Fruit fly (Drosophila melanogaster) whole organism, embryonic: ENCODE data around the gene NELF-B.
A peak's percentile ranks its signal among the peaks of the same experiment; 100 is the strongest.

ENCODE experiments used
- B-H2 ChIP-seq: fragments of 200-800 bp; sonication (Bioruptor generic); optimal IDR thresholded peaks from 2 replicates; lab custom pipeline; 2018; ENCODE audit warnings: missing biosample characterization, mild to moderate bottlenecking, missing genetic modification characterization
- Blimp-1 ChIP-seq: fragments of 200-800 bp; sonication (Bioruptor generic); optimal IDR thresholded peaks from 3 replicates; lab custom pipeline; 2018; ENCODE audit warnings: missing biosample characterization, missing genetic modification characterization, mild to moderate bottlenecking, moderate library complexity, missing genetic modification reagents
- CG10462 ChIP-seq: fragments of 200-800 bp; sonication (Bioruptor generic); optimal IDR thresholded peaks from 2 replicates; lab custom pipeline; 2016; ENCODE audit warnings: missing biosample characterization, missing genetic modification characterization
- CG12219 ChIP-seq: fragments of 200-800 bp; sonication (Bioruptor generic); optimal IDR thresholded peaks from 3 replicates; lab custom pipeline; 2018; ENCODE audit warnings: missing biosample characterization, mild to moderate bottlenecking, missing genetic modification characterization
- CG12236 ChIP-seq: fragments of 200-800 bp; sonication (Bioruptor generic); optimal IDR thresholded peaks from 2 replicates; lab custom pipeline; 2016; ENCODE audit warnings: missing biosample characterization, missing genetic modification characterization
- CG15601 ChIP-seq: fragments of 200-800 bp; sonication (Bioruptor generic); optimal IDR thresholded peaks from 3 replicates; lab custom pipeline; 2019; ENCODE audit warnings: missing biosample characterization, mild to moderate bottlenecking, missing genetic modification characterization, moderate library complexity
- CG17385 ChIP-seq: fragments of 200-800 bp; sonication (Bioruptor generic); optimal IDR thresholded peaks from 3 replicates; lab custom pipeline; 2018; ENCODE audit warnings: missing biosample characterization, mild to moderate bottlenecking, missing genetic modification characterization
- CG2116 ChIP-seq: fragments of 200-800 bp; sonication (Bioruptor generic); optimal IDR thresholded peaks from 3 replicates; lab custom pipeline; 2018; ENCODE audit warnings: missing biosample characterization, mild to moderate bottlenecking, missing genetic modification characterization
- CG2712 ChIP-seq: fragments of 200-800 bp; optimal IDR thresholded peaks from 3 replicates; lab custom pipeline; 2019; ENCODE audit warnings: missing biosample characterization, mild to moderate bottlenecking, missing genetic modification characterization, moderate library complexity
- CG31365 ChIP-seq: fragments of 200-800 bp; sonication (Bioruptor generic); optimal IDR thresholded peaks from 2 replicates; lab custom pipeline; 2018; ENCODE audit warnings: missing biosample characterization, mild to moderate bottlenecking, missing genetic modification characterization
- CG3847 ChIP-seq: fragments of 200-800 bp; sonication (Bioruptor generic); IDR thresholded peaks from 2 replicates; pipeline ENCODE4 v1.3.6; 2022; ENCODE audit warnings: missing biosample characterization, missing genetic modification characterization
- CG4282 ChIP-seq: fragments of 200-800 bp; sonication (Bioruptor generic); optimal IDR thresholded peaks from 2 replicates; lab custom pipeline; 2016; ENCODE audit warnings: missing biosample characterization, missing genetic modification characterization
- CG4328 ChIP-seq: fragments of 200-800 bp; sonication (Bioruptor generic); optimal IDR thresholded peaks from 3 replicates; lab custom pipeline; 2017; ENCODE audit warnings: missing biosample characterization, missing genetic modification reagents, missing genetic modification characterization
- CG4854 ChIP-seq: fragments of 200-800 bp; sonication (Bioruptor generic); optimal IDR thresholded peaks from 2 replicates; lab custom pipeline; 2016; ENCODE audit warnings: missing biosample characterization, missing genetic modification characterization, inconsistent platforms
- CG5180 ChIP-seq: fragments of 200-800 bp; sonication (Bioruptor generic); optimal IDR thresholded peaks from 3 replicates; lab custom pipeline; 2017; ENCODE audit warnings: missing biosample characterization, missing genetic modification characterization, mild to moderate bottlenecking, moderate library complexity, missing genetic modification reagents
- CG6765 ChIP-seq: fragments of 200-800 bp; sonication (Bioruptor generic); optimal IDR thresholded peaks from 3 replicates; lab custom pipeline; 2017; ENCODE audit warnings: missing biosample characterization, mild to moderate bottlenecking, missing genetic modification characterization
- CG6813 ChIP-seq: fragments of 200-800 bp; sonication (Bioruptor generic); optimal IDR thresholded peaks from 2 replicates; lab custom pipeline; 2017; ENCODE audit warnings: missing biosample characterization, missing genetic modification characterization, mild to moderate bottlenecking, moderate library complexity, missing genetic modification reagents
- CG6854 ChIP-seq: fragments of 200-800 bp; sonication (Bioruptor generic); optimal IDR thresholded peaks from 3 replicates; lab custom pipeline; 2017; ENCODE audit warnings: missing biosample characterization, mild to moderate bottlenecking, missing genetic modification characterization
- CG7357 ChIP-seq: fragments of 200-800 bp; sonication (Bioruptor generic); IDR thresholded peaks from 3 replicates; pipeline ENCODE4 v1.3.6; 2022; ENCODE audit warnings: missing biosample characterization, missing genetic modification characterization
- CG7372 ChIP-seq: fragments of 200-800 bp; sonication (Bioruptor generic); IDR thresholded peaks from 2 replicates; pipeline ENCODE4 v1.3.6; 2022; ENCODE audit warnings: missing biosample characterization, missing genetic modification characterization
- CG7786 ChIP-seq: fragments of 200-800 bp; sonication (Bioruptor generic); optimal IDR thresholded peaks from 2 replicates; lab custom pipeline; 2016; ENCODE audit warnings: missing biosample characterization, missing genetic modification characterization
- CG9727 ChIP-seq: fragments of 200-800 bp; sonication (Bioruptor generic); optimal IDR thresholded peaks from 3 replicates; lab custom pipeline; 2017; ENCODE audit warnings: missing biosample characterization, mild to moderate bottlenecking, missing genetic modification characterization
- CG9932 ChIP-seq: fragments of 200-800 bp; sonication (Bioruptor generic); IDR thresholded peaks from 2 replicates; pipeline ENCODE4 v1.3.6; 2022; ENCODE audit warnings: missing biosample characterization, missing genetic modification characterization
- CkIIα-i1 ChIP-seq: fragments of 200-800 bp; sonication (Bioruptor generic); IDR thresholded peaks from 2 replicates; pipeline ENCODE4 v1.3.6; 2022; ENCODE audit warnings: missing biosample characterization, missing genetic modification characterization
- Dp ChIP-seq: fragments of 200-800 bp; sonication (Bioruptor generic); optimal IDR thresholded peaks from 2 replicates; lab custom pipeline; 2018; ENCODE audit warnings: missing biosample characterization, mild to moderate bottlenecking, missing genetic modification characterization, moderate library complexity
- ERR ChIP-seq: fragments of 200-800 bp; sonication (Bioruptor generic); optimal IDR thresholded peaks from 2 replicates; lab custom pipeline; 2016; ENCODE audit warnings: missing biosample characterization, missing genetic modification characterization
- Elba2 ChIP-seq: fragments of 200-800 bp; sonication (Bioruptor generic); optimal IDR thresholded peaks from 3 replicates; lab custom pipeline; 2016; ENCODE audit warnings: missing biosample characterization, missing genetic modification characterization
- Ets97D ChIP-seq: fragments of 200-800 bp; sonication (Bioruptor generic); optimal IDR thresholded peaks from 3 replicates; lab custom pipeline; 2016; ENCODE audit warnings: missing biosample characterization, missing genetic modification characterization
- H2.0 ChIP-seq: fragments of 200-800 bp; sonication (Bioruptor generic); IDR thresholded peaks from 2 replicates; pipeline ENCODE4 v1.3.6; 2022; ENCODE audit warnings: missing biosample characterization, missing genetic modification characterization
- HmgZ ChIP-seq: fragments of 200-800 bp; sonication (Bioruptor generic); optimal IDR thresholded peaks from 2 replicates; lab custom pipeline; 2018; ENCODE audit warnings: missing biosample characterization, mild to moderate bottlenecking, missing genetic modification characterization
- Hmr ChIP-seq: fragments of 200-800 bp; sonication (Bioruptor generic); optimal IDR thresholded peaks from 3 replicates; lab custom pipeline; 2017; ENCODE audit warnings: mild to moderate bottlenecking, missing biosample characterization, missing genetic modification reagents, missing genetic modification characterization
- Lhr ChIP-seq: fragments of 200-800 bp; sonication (Bioruptor generic); optimal IDR thresholded peaks from 3 replicates; lab custom pipeline; 2017; ENCODE audit warnings: mild to moderate bottlenecking, missing biosample characterization, missing genetic modification reagents, missing genetic modification characterization
- Lpt ChIP-seq: fragments of >200 bp; optimal IDR thresholded peaks from 2 replicates; lab custom pipeline; 2018; ENCODE audit warnings: missing biosample characterization, missing genetic modification characterization
- Poxn ChIP-seq: fragments of 200-800 bp; sonication (Bioruptor generic); IDR thresholded peaks from 2 replicates; pipeline ENCODE4 v1.3.6; 2022; ENCODE audit warnings: missing biosample characterization, missing genetic modification characterization
- Six4 ChIP-seq: fragments of 200-800 bp; sonication (Bioruptor generic); optimal IDR thresholded peaks from 2 replicates; lab custom pipeline; 2016; ENCODE audit warnings: missing biosample characterization, missing genetic modification characterization
- Ssrp ChIP-seq: fragments of 200-800 bp; sonication (Bioruptor generic); optimal IDR thresholded peaks from 2 replicates; lab custom pipeline; 2018; ENCODE audit warnings: missing biosample characterization, mild to moderate bottlenecking, missing genetic modification characterization, moderate library complexity
- chn ChIP-seq: fragments of 200-800 bp; sonication (Bioruptor generic); optimal IDR thresholded peaks from 2 replicates; lab custom pipeline; 2016; ENCODE audit warnings: missing biosample characterization, missing genetic modification characterization
- crp ChIP-seq, 2 experiments: fragments of 200-800 bp; sonication (Bioruptor generic); optimal IDR thresholded peaks; 2 replicates in 1 of 2; 3 replicates in 1 of 2; lab custom pipeline; 2017; ENCODE audit warnings: missing biosample characterization in 2 of 2, missing genetic modification characterization in 2 of 2, mild to moderate bottlenecking in 1 of 2, moderate library complexity in 1 of 2
- fd96Cb ChIP-seq: fragments of 200-800 bp; sonication (Bioruptor generic); optimal IDR thresholded peaks from 2 replicates; lab custom pipeline; 2018; ENCODE audit warnings: missing biosample characterization, mild to moderate bottlenecking, missing genetic modification characterization, moderate library complexity
- gro ChIP-seq: fragments of 200-800 bp; sonication (Bioruptor generic); optimal IDR thresholded peaks from 2 replicates; lab custom pipeline; 2016; ENCODE audit warnings: missing biosample characterization, missing genetic modification characterization
- jigr1 ChIP-seq: fragments of 200-800 bp; sonication (Bioruptor generic); IDR thresholded peaks from 3 replicates; pipeline ENCODE4 v1.3.6; 2022; ENCODE audit warnings: missing biosample characterization, missing genetic modification characterization
- kay ChIP-seq: fragments of 200-800 bp; sonication (Bioruptor generic); optimal IDR thresholded peaks from 2 replicates; lab custom pipeline; 2016; ENCODE audit warnings: missing biosample characterization, missing genetic modification characterization
- kni ChIP-seq: fragments of 200-800 bp; sonication (Bioruptor generic); optimal IDR thresholded peaks from 3 replicates; lab custom pipeline; 2017; ENCODE audit warnings: mild to moderate bottlenecking, missing biosample characterization, missing genetic modification reagents, missing genetic modification characterization
- lov ChIP-seq, 2 experiments: fragments of 200-800 bp in 1 of 2; fragments of >200 bp in 1 of 2; sonication (Bioruptor generic) in 1 of 2; IDR thresholded peaks in 1 of 2; optimal IDR thresholded peaks in 1 of 2; 2 replicates in 1 of 2; 3 replicates in 1 of 2; pipeline versions ENCODE4 v1.3.6 to Lab custom; 2017 to 2022; ENCODE audit warnings: missing biosample characterization in 1 of 2, missing genetic modification characterization in 1 of 2
- phol ChIP-seq: fragments of 200-800 bp; sonication (Bioruptor generic); optimal IDR thresholded peaks from 3 replicates; lab custom pipeline; 2018; ENCODE audit warnings: missing biosample characterization, mild to moderate bottlenecking, missing genetic modification characterization, moderate library complexity
- pzg ChIP-seq: fragments of 200-800 bp; sonication (Bioruptor generic); optimal IDR thresholded peaks from 3 replicates; lab custom pipeline; 2018; ENCODE audit warnings: missing biosample characterization, mild to moderate bottlenecking, missing genetic modification characterization, moderate library complexity
- vvl ChIP-seq: fragments of 200-800 bp; sonication (Bioruptor generic); IDR thresholded peaks from 2 replicates; pipeline ENCODE4 v1.3.6; 2022; ENCODE audit warnings: missing biosample characterization, missing genetic modification characterization

Gene NELF-B

DNA sequence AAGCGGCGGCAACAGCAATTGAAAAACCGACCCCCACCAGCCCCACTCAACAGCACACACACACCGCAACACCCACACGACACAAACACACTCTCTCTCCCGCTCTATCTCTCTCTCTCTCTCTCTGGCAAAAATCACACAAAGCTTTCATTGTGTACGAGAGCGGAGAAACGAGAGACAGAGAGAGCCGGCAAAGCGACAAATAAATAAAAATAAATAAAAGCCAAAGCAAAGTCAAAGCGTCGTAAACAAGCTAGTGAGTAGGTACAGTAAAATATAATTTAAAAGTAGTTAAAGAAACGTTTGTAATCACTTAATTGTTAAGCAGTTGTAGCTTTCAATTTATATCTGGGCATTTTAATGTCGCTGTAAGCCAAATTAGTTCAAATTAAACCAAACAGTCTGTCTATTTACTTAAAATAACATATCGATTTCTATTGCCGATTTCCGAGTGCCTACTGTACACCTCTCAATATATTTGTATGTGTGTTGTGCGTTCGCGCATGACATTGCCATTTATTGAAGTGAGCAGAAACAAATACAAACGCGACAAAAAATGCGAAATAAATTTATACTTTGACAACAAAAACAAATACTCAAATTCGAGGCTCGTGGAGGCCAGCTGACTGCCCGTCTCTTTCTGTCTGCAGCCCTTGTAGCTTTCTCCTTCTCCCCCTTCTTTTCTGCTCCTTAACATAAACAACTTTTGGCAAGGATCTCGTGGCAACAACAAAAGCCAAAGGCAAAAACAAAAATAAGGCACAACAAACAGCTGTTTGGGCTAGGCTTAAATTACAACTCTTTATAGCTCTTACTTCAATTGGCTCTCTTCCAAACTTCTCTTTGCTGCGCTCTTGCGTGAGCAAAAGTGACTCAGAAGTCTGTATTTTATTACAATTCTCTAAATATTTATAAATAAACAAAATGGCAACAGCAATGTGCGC, 31.2 kb downstream of the NELF-B start (continued):
- peak; percentile 8 for TF ChIP-seq pzg (GFP tag; lab: Kevin White, UChicago)
- TF ChIP-seq Lhr: no peak
- peak; percentile 75 for TF ChIP-seq fd96Cb (tag; lab: Kevin White, UChicago)
- no peak for TF ChIP-seq jigr1 (GFP tag; lab: Robert Waterston, UW)
- TF ChIP-seq CG7786 (GFP tag; lab: Kevin White, UChicago): peak; percentile 86
- peak; percentile 74 for TF ChIP-seq phol (tag; lab: Kevin White, UChicago)
- peak; percentile 93 for TF ChIP-seq CG6854 (GFP tag; lab: Kevin White, UChicago)
- no peak for TF ChIP-seq lov (optimal IDR thresholded peaks at IDR 0.05; lab: Kevin White, UChicago)
- no peak for TF ChIP-seq lov (GFP tag; IDR thresholded peaks at IDR 0.05; lab: Robert Waterston, UW)
- TF ChIP-seq kni (GFP tag; lab: Kevin White, UChicago): peak; percentile 41
- TF ChIP-seq ERR: peak; percentile 66
- peak; percentile 90 for TF ChIP-seq CG9727 (GFP tag; lab: Kevin White, UChicago)
- peak; percentile 83 for TF ChIP-seq CG7357
- TF ChIP-seq CG7372 (GFP tag; lab: Robert Waterston, UW): peak; percentile 94
- peak; percentile 97 for TF ChIP-seq HmgZ (tag; lab: Kevin White, UChicago)
- TF ChIP-seq CkIIα-i1: 0 out of 2 replicates have a peak, but pooled peaks have one; percentile 23
- peak; percentile 53 for TF ChIP-seq CG12236
- peak; percentile 85 for TF ChIP-seq H2.0
- TF ChIP-seq Poxn (GFP tag; lab: Robert Waterston, UW): peak; percentile 82
- peak; percentile 91 for TF ChIP-seq CG17385 (GFP tag; lab: Kevin White, UChicago)
- TF ChIP-seq vvl: peak; percentile 93
- TF ChIP-seq Ets97D: peak; percentile 51
- peak; percentile 79 for TF ChIP-seq CG5180 (GFP tag; lab: Kevin White, UChicago)
- no peak for TF ChIP-seq Dp
- peak; percentile 88 for TF ChIP-seq CG12219 (GFP tag; lab: Kevin White, UChicago)
- peak; percentile 92 for TF ChIP-seq gro (GFP tag; lab: Kevin White, UChicago)
- peak; percentile 59 for TF ChIP-seq Ssrp
- TF ChIP-seq CG4282 (GFP tag; lab: Kevin White, UChicago): peak; percentile 42
- peak; percentile 79 for TF ChIP-seq kay (GFP tag; lab: Kevin White, UChicago)
- TF ChIP-seq crp (GFP tag; optimal IDR thresholded peaks at IDR 0.05; lab: Kevin White, UChicago): peak in 1 of 2 experiments; percentile 49
- peak; percentile 91 for TF ChIP-seq CG4328 (GFP tag; lab: Kevin White, UChicago)
- peak; percentile 91 for TF ChIP-seq CG6813
- TF ChIP-seq Blimp-1 (GFP tag; lab: Kevin White, UChicago): peak; percentile 71
- TF ChIP-seq Six4 (GFP tag; lab: Kevin White, UChicago): peak; percentile 75
- TF ChIP-seq Hmr: peak; percentile 97
- TF ChIP-seq B-H2 (GFP tag; lab: Kevin White, UChicago): peak; percentile 98
- TF ChIP-seq CG4854 (GFP tag; lab: Kevin White, UChicago): peak; percentile 80
- peak; percentile 75 for TF ChIP-seq CG31365 (tag; lab: Kevin White, UChicago)
- TF ChIP-seq Lpt: no peak
- TF ChIP-seq CG3847 (GFP tag; lab: Robert Waterston, UW): peak; percentile 94
- TF ChIP-seq Elba2 (GFP tag; lab: Kevin White, UChicago): no peak
- TF ChIP-seq chn (GFP tag; lab: Kevin White, UChicago): peak; percentile 66
- TF ChIP-seq CG15601 (tag; lab: Kevin White, UChicago): peak; percentile 64
- TF ChIP-seq CG6765 (GFP tag; lab: Kevin White, UChicago): peak; percentile 95
- peak; percentile 82 for TF ChIP-seq CG2712 (tag; lab: Kevin White, UChicago)
- TF ChIP-seq CG2116 (GFP tag; lab: Kevin White, UChicago): peak; percentile 49
- peak; percentile 62 for TF ChIP-seq CG10462 (GFP tag; lab: Kevin White, UChicago)
- TF ChIP-seq CG9932: peak; percentile 96
